Fruit fly (Drosophila melanogaster) whole organism, embryonic: ENCODE results near the gene CG8476.

ENCODE experiments used
- Aef1 ChIP-seq: fragments of 200-800 bp; sonication (Bioruptor generic); IDR thresholded peaks from 3 replicates; pipeline ENCODE4 v1.3.6; 2022; ENCODE audit warnings: missing biosample characterization, missing genetic modification characterization
- B-H2 ChIP-seq: fragments of 200-800 bp; sonication (Bioruptor generic); optimal IDR thresholded peaks from 2 replicates; lab custom pipeline; 2018; ENCODE audit warnings: missing biosample characterization, mild to moderate bottlenecking, missing genetic modification characterization
- CG1024 ChIP-seq: fragments of 200-800 bp; sonication (Bioruptor generic); IDR thresholded peaks from 2 replicates; pipeline ENCODE4 v1.3.6; 2022; ENCODE audit warnings: missing biosample characterization, missing genetic modification characterization
- CG11085 ChIP-seq: fragments of 200-800 bp; sonication (Bioruptor generic); IDR thresholded peaks from 2 replicates; pipeline ENCODE4 v1.3.6; 2022; ENCODE audit warnings: missing biosample characterization, missing genetic modification characterization
- CG11504 ChIP-seq: fragments of 200-800 bp; sonication (Bioruptor generic); optimal IDR thresholded peaks from 3 replicates; lab custom pipeline; 2019; ENCODE audit warnings: missing biosample characterization, mild to moderate bottlenecking, missing genetic modification characterization, moderate library complexity
- CG11695 ChIP-seq: fragments of 200-800 bp; sonication (Bioruptor generic); IDR thresholded peaks from 3 replicates; pipeline ENCODE4 v1.3.6; 2022; ENCODE audit warnings: missing biosample characterization, missing genetic modification characterization
- CG12155 ChIP-seq: fragments of 200-800 bp; sonication (Bioruptor generic); optimal IDR thresholded peaks from 3 replicates; lab custom pipeline; 2016; ENCODE audit warnings: missing biosample characterization, missing genetic modification characterization
- CG12659 ChIP-seq: fragments of 200-800 bp; sonication (Bioruptor generic); optimal IDR thresholded peaks from 3 replicates; lab custom pipeline; 2017; ENCODE audit warnings: mild to moderate bottlenecking, missing biosample characterization, missing genetic modification reagents, missing genetic modification characterization
- CG13775 ChIP-seq: fragments of 200-800 bp; sonication (Bioruptor generic); optimal IDR thresholded peaks from 3 replicates; lab custom pipeline; 2017; ENCODE audit warnings: missing biosample characterization, mild to moderate bottlenecking, missing genetic modification characterization
- CG1647 ChIP-seq: fragments of 200-800 bp; sonication (Bioruptor generic); optimal IDR thresholded peaks from 3 replicates; lab custom pipeline; 2016; ENCODE audit warnings: missing biosample characterization, missing genetic modification characterization
- CG17802 ChIP-seq: fragments of 200-800 bp; sonication (Bioruptor generic); optimal IDR thresholded peaks from 2 replicates; lab custom pipeline; 2018; ENCODE audit warnings: missing biosample characterization, mild to moderate bottlenecking, missing genetic modification characterization, moderate library complexity
- CG17829 ChIP-seq: fragments of 200-800 bp; optimal IDR thresholded peaks from 2 replicates; lab custom pipeline; 2019; ENCODE audit warnings: missing biosample characterization, mild to moderate bottlenecking, missing genetic modification characterization, moderate library complexity
- CG18262 ChIP-seq: fragments of 200-800 bp; optimal IDR thresholded peaks from 3 replicates; lab custom pipeline; 2019; ENCODE audit warnings: missing biosample characterization, mild to moderate bottlenecking, missing genetic modification characterization, moderate library complexity
- CG2120 ChIP-seq: fragments of 200-800 bp; sonication (Bioruptor generic); optimal IDR thresholded peaks from 3 replicates; lab custom pipeline; 2016; ENCODE audit warnings: missing biosample characterization, missing genetic modification characterization
- CG31224 ChIP-seq: fragments of 200-800 bp; sonication (Bioruptor generic); IDR thresholded peaks from 2 replicates; pipeline ENCODE4 v1.3.6; 2022; ENCODE audit warnings: missing biosample characterization, missing genetic modification characterization
- CG4854 ChIP-seq: fragments of 200-800 bp; sonication (Bioruptor generic); optimal IDR thresholded peaks from 2 replicates; lab custom pipeline; 2016; ENCODE audit warnings: missing biosample characterization, missing genetic modification characterization, inconsistent platforms
- CG7271 ChIP-seq: fragments of 200-800 bp; sonication (Bioruptor generic); optimal IDR thresholded peaks from 2 replicates; lab custom pipeline; 2018; ENCODE audit warnings: missing biosample characterization, mild to moderate bottlenecking, missing genetic modification characterization, moderate library complexity
- CG7556 ChIP-seq: fragments of 200-800 bp; sonication (Bioruptor generic); optimal IDR thresholded peaks from 2 replicates; lab custom pipeline; 2017; ENCODE audit warnings: missing biosample characterization, mild to moderate bottlenecking, missing genetic modification characterization
- CG7786 ChIP-seq: fragments of 200-800 bp; sonication (Bioruptor generic); optimal IDR thresholded peaks from 2 replicates; lab custom pipeline; 2016; ENCODE audit warnings: missing biosample characterization, missing genetic modification characterization
- CG7839 ChIP-seq: fragments of 200-800 bp; sonication (Bioruptor generic); optimal IDR thresholded peaks from 3 replicates; lab custom pipeline; 2018; ENCODE audit warnings: missing biosample characterization, mild to moderate bottlenecking, missing genetic modification characterization, moderate library complexity
- CG7928 ChIP-seq: fragments of 200-800 bp; sonication (Bioruptor generic); optimal IDR thresholded peaks from 2 replicates; lab custom pipeline; 2017; ENCODE audit warnings: missing biosample characterization, mild to moderate bottlenecking, missing genetic modification characterization
- CG8359 ChIP-seq: fragments of 200-800 bp; sonication (Bioruptor generic); optimal IDR thresholded peaks from 2 replicates; lab custom pipeline; 2017; ENCODE audit warnings: missing biosample characterization, mild to moderate bottlenecking, missing genetic modification characterization, borderline replicate concordance
- CG8478 ChIP-seq: fragments of >200 bp; optimal IDR thresholded peaks from 2 replicates; lab custom pipeline; 2018
- CG8765 ChIP-seq: fragments of 200-800 bp; sonication (Bioruptor generic); IDR thresholded peaks from 2 replicates; pipeline ENCODE4 v1.3.6; 2022; ENCODE audit warnings: missing biosample characterization, missing genetic modification characterization
- CG9797 ChIP-seq: fragments of 200-800 bp; sonication (Bioruptor generic); optimal IDR thresholded peaks from 3 replicates; lab custom pipeline; 2018; ENCODE audit warnings: missing biosample characterization, mild to moderate bottlenecking, missing genetic modification characterization
- Deaf1 ChIP-seq: fragments of 200-800 bp; optimal IDR thresholded peaks from 3 replicates; lab custom pipeline; 2019; ENCODE audit warnings: missing biosample characterization, mild to moderate bottlenecking, missing genetic modification characterization, moderate library complexity
- Doc2 ChIP-seq: fragments of 200-800 bp; sonication (Bioruptor generic); IDR thresholded peaks from 2 replicates; pipeline ENCODE4 v1.3.6; 2022; ENCODE audit warnings: missing biosample characterization, missing genetic modification characterization
- Gug ChIP-seq: fragments of 200-800 bp; sonication (Bioruptor generic); IDR thresholded peaks from 4 replicates; pipeline ENCODE4 v1.3.6; 2022; ENCODE audit warnings: missing biosample characterization, missing genetic modification characterization
- HLH3B ChIP-seq: fragments of 200-800 bp; sonication (Bioruptor generic); IDR thresholded peaks from 2 replicates; pipeline ENCODE4 v1.3.6; 2022; ENCODE audit warnings: missing biosample characterization, missing genetic modification characterization
- Hr39 ChIP-seq: fragments of >200 bp; optimal IDR thresholded peaks from 2 replicates; lab custom pipeline; 2017
- Med ChIP-seq: fragments of 200-800 bp; sonication (Bioruptor generic); peaks from one replicate; lab custom pipeline; 2016; ENCODE audit warnings: missing biosample characterization, missing genetic modification characterization, mild to moderate bottlenecking, inconsistent platforms, moderate library complexity
- Meics ChIP-seq: fragments of 200-800 bp; sonication (Bioruptor generic); optimal IDR thresholded peaks from 2 replicates; lab custom pipeline; 2017; ENCODE audit warnings: missing biosample characterization, mild to moderate bottlenecking, missing genetic modification characterization
- NFAT ChIP-seq: fragments of 200-800 bp; sonication (Bioruptor generic); IDR thresholded peaks from 2 replicates; pipeline ENCODE4 v1.3.6; 2022; ENCODE audit warnings: missing biosample characterization, missing genetic modification characterization
- Rfx ChIP-seq: fragments of 200-800 bp; sonication (Bioruptor generic); IDR thresholded peaks from 2 replicates; pipeline ENCODE4 v1.3.6; 2022; ENCODE audit warnings: missing biosample characterization, missing genetic modification characterization
- amos ChIP-seq: fragments of 200-800 bp; sonication (Bioruptor generic); IDR thresholded peaks from 2 replicates; pipeline ENCODE4 v1.3.6; 2022; ENCODE audit warnings: missing biosample characterization, missing genetic modification characterization; ENCODE audit not compliant: partially characterized antibody
- aop ChIP-seq: fragments of 200-800 bp; sonication (Bioruptor generic); IDR thresholded peaks from 2 replicates; pipeline ENCODE4 v1.3.6; 2022; ENCODE audit warnings: missing biosample characterization, missing genetic modification characterization
- ato ChIP-seq: fragments of 200-800 bp; sonication (Bioruptor generic); IDR thresholded peaks from 2 replicates; pipeline ENCODE4 v1.3.6; 2022; ENCODE audit warnings: missing biosample characterization, missing genetic modification characterization; ENCODE audit not compliant: partially characterized antibody
- crc ChIP-seq: fragments of 200-800 bp; sonication (Bioruptor generic); optimal IDR thresholded peaks from 2 replicates; lab custom pipeline; 2016; ENCODE audit warnings: missing biosample characterization, missing genetic modification characterization
- croc ChIP-seq: fragments of 200-800 bp; sonication (Bioruptor generic); conservative IDR thresholded peaks from 3 replicates; pipeline ENCODE4 v1.3.6; 2022; ENCODE audit warnings: missing biosample characterization, missing genetic modification characterization
- crp ChIP-seq, 2 experiments: fragments of 200-800 bp; sonication (Bioruptor generic); optimal IDR thresholded peaks; 2 replicates in 1 of 2; 3 replicates in 1 of 2; lab custom pipeline; 2017; ENCODE audit warnings: missing biosample characterization in 2 of 2, missing genetic modification characterization in 2 of 2, mild to moderate bottlenecking in 1 of 2, moderate library complexity in 1 of 2
- gem ChIP-seq: fragments of 200-800 bp; sonication (Bioruptor generic); optimal IDR thresholded peaks from 2 replicates; lab custom pipeline; 2019; ENCODE audit warnings: missing biosample characterization, mild to moderate bottlenecking, missing genetic modification characterization, moderate library complexity
- grau ChIP-seq: fragments of 200-800 bp; optimal IDR thresholded peaks from 3 replicates; lab custom pipeline; 2019; ENCODE audit warnings: missing biosample characterization, mild to moderate bottlenecking, missing genetic modification characterization, moderate library complexity
- ind ChIP-seq: fragments of 200-800 bp; sonication (Bioruptor generic); optimal IDR thresholded peaks from 3 replicates; lab custom pipeline; 2016; ENCODE audit warnings: missing biosample characterization, missing genetic modification characterization
- insv ChIP-seq, 2 experiments: fragments of 200-800 bp; sonication (Bioruptor generic); optimal IDR thresholded peaks; 3 replicates each; lab custom pipeline; 2016 to 2018; ENCODE audit warnings: missing biosample characterization in 2 of 2, missing genetic modification characterization in 2 of 2
- jigr1 ChIP-seq: fragments of 200-800 bp; sonication (Bioruptor generic); IDR thresholded peaks from 3 replicates; pipeline ENCODE4 v1.3.6; 2022; ENCODE audit warnings: missing biosample characterization, missing genetic modification characterization
- jing ChIP-seq: fragments of 200-800 bp; sonication (Bioruptor generic); optimal IDR thresholded peaks from 2 replicates; lab custom pipeline; 2018; ENCODE audit warnings: missing biosample characterization, mild to moderate bottlenecking, missing genetic modification characterization
- oc ChIP-seq: fragments of 200-800 bp; sonication (Bioruptor generic); optimal IDR thresholded peaks from 2 replicates; lab custom pipeline; 2018; ENCODE audit warnings: missing biosample characterization, mild to moderate bottlenecking, missing genetic modification characterization, moderate library complexity
- row ChIP-seq: fragments of 200-800 bp; sonication (Bioruptor generic); IDR thresholded peaks from 3 replicates; pipeline ENCODE4 v1.3.6; 2022; ENCODE audit warnings: missing biosample characterization, missing genetic modification characterization
- schlank ChIP-seq: fragments of 200-800 bp; sonication (Bioruptor generic); optimal IDR thresholded peaks from 2 replicates; lab custom pipeline; 2018; ENCODE audit warnings: missing biosample characterization, mild to moderate bottlenecking, missing genetic modification characterization
- twi ChIP-seq: fragments of 200-800 bp; optimal IDR thresholded peaks from 2 replicates; lab custom pipeline; 2019; ENCODE audit warnings: missing biosample characterization, mild to moderate bottlenecking, missing genetic modification characterization, moderate library complexity
- unc-4 ChIP-seq: fragments of 200-800 bp; sonication (Bioruptor generic); IDR thresholded peaks from 2 replicates; pipeline ENCODE4 v1.3.6; 2022; ENCODE audit warnings: missing biosample characterization, missing genetic modification characterization; ENCODE audit not compliant: partially characterized antibody
- zfh1 ChIP-seq: fragments of 200-800 bp; sonication (Bioruptor generic); IDR thresholded peaks from 3 replicates; pipeline ENCODE4 v1.3.6; 2022; ENCODE audit warnings: missing biosample characterization, missing genetic modification characterization

The CG8476 gene

dm6 chr3R:13218733-13219132 lies 1.6 kb downstream of the CG8476 start (continued):
- TF ChIP-seq Med (peak; percentile 64), gem (peak; percentile 51), CG11504 (tag; lab: Kevin White, UChicago) (no peak), twi (tag; lab: Kevin White, UChicago) (no peak), Doc2 (no peak), CG4854 (GFP tag; lab: Kevin White, UChicago) (no peak), schlank (tag; lab: Kevin White, UChicago) (no peak), CG9797 (GFP tag; lab: Kevin White, UChicago) (no peak), CG8359 (GFP tag; lab: Kevin White, UChicago) (no peak), CG7556 (GFP tag; lab: Kevin White, UChicago) (peak; percentile 10), CG13775 (GFP tag; lab: Kevin White, UChicago) (no peak), CG31224 (peak; percentile 27; the same call in 1 of the 2 replicates), CG18262 (no peak), Deaf1 (tag; lab: Kevin White, UChicago) (no peak), amos (GFP tag; lab: Robert Waterston, UW) (no peak), CG12155 (GFP tag; lab: Kevin White, UChicago) (no peak), Hr39 (lab: Kevin White, UChicago) (no peak), jing (GFP tag; lab: Kevin White, UChicago) (no peak), ind (GFP tag; lab: Kevin White, UChicago) (peak; percentile 7), CG17829 (tag; lab: Kevin White, UChicago) (no peak), CG8478 (lab: Kevin White, UChicago) (no peak), insv (GFP tag; optimal IDR thresholded peaks at IDR 0.05; lab: Kevin White, UChicago) (no peak), aop (GFP tag; lab: Robert Waterston, UW) (no peak), grau (tag; lab: Kevin White, UChicago) (peak; percentile 26), oc (tag; lab: Kevin White, UChicago) (no peak), row (GFP tag; lab: Robert Waterston, UW) (no peak), Rfx (GFP tag; lab: Robert Waterston, UW) (peak; percentile 76), Gug (GFP tag; lab: Robert Waterston, UW) (no peak), CG2120 (GFP tag; lab: Kevin White, UChicago) (peak; percentile 22), zfh1 (GFP tag; lab: Robert Waterston, UW) (no peak), crc (GFP tag; lab: Kevin White, UChicago) (no peak), CG12659 (GFP tag; lab: Kevin White, UChicago) (no peak), jigr1 (GFP tag; lab: Robert Waterston, UW) (no peak), Aef1 (no peak), CG11085 (GFP tag; lab: Robert Waterston, UW) (no peak), NFAT (peak; percentile 58; the same call in 1 of the 2 replicates), CG1647 (GFP tag; lab: Kevin White, UChicago) (no peak), croc (no peak), CG7839 (tag; lab: Kevin White, UChicago) (peak; percentile 33), unc-4 (GFP tag; lab: Robert Waterston, UW) (no peak), CG11695 (no peak), CG7928 (peak; percentile 10), HLH3B (no peak), CG1024 (GFP tag; lab: Robert Waterston, UW) (no peak), CG7271 (tag; lab: Kevin White, UChicago) (no peak), CG17802 (no peak), ato (GFP tag; lab: Robert Waterston, UW) (no peak), CG8765 (GFP tag; lab: Robert Waterston, UW) (no peak), crp (GFP tag; optimal IDR thresholded peaks at IDR 0.05; lab: Kevin White, UChicago) (no peak), B-H2 (GFP tag; lab: Kevin White, UChicago) (no peak), Meics (GFP tag; lab: Kevin White, UChicago) (peak; percentile 45), CG7786 (GFP tag; lab: Kevin White, UChicago) (no peak)
